Worm (Caenorhabditis elegans) whole organism, L4 larva: ENCODE measurements around the gene twk-43.

Experiments used
- T26A8.4 ChIP-seq: fragments of 200-800 bp; sonication (Bioruptor generic); IDR thresholded peaks from 2 replicates; pipeline ENCODE4 v1.3.6; 2022; ENCODE audit warnings: missing genetic modification characterization, missing compliant biosample characterization
- egl-27 ChIP-seq: sonication (generic microtip); optimal IDR thresholded peaks from 3 replicates; lab custom pipeline; 2017; ENCODE audit warnings: missing biosample characterization, missing genetic modification reagents, missing genetic modification characterization
- pha-4 ChIP-seq, 2 experiments: fragments of 150-350 bp in 1 of 2; fragments of 200-800 bp in 1 of 2; sonication (Bioruptor generic) in 1 of 2; IDR thresholded peaks in 1 of 2; optimal IDR thresholded peaks in 1 of 2; 2 replicates each; pipeline versions ENCODE4 v1.3.6 to Lab custom; 2014 to 2022; ENCODE audit warnings: missing genetic modification characterization in 2 of 2, missing genetic modification reagents in 2 of 2, missing biosample characterization in 1 of 2, missing compliant biosample characterization in 1 of 2
- pqm-1 ChIP-seq: sonication (generic microtip); optimal IDR thresholded peaks from 2 replicates; lab custom pipeline; 2017; ENCODE audit warnings: missing biosample characterization, missing genetic modification characterization
- ztf-11 ChIP-seq: fragments of 150-350 bp; optimal IDR thresholded peaks from 2 replicates; lab custom pipeline; 2014; ENCODE audit warnings: missing biosample characterization, missing genetic modification characterization

ce11 chrV:13335883-13336419 lies 10.1 kb upstream of the twk-43 start, which contains the start of gene C50B6.9:
- no peak for TF ChIP-seq egl-27
- TF ChIP-seq ztf-11 = no peak
- no peak for TF ChIP-seq T26A8.4
- TF ChIP-seq pha-4 (GFP tag; IDR thresholded peaks at IDR 0.05; lab: Robert Waterston, UW) = no peak
- no peak for TF ChIP-seq pha-4 (tag; optimal IDR thresholded peaks at IDR 0.05; lab: Kevin White, UChicago)
- no peak for TF ChIP-seq pqm-1 (tag; lab: Kevin White, UChicago)
